Worm (Caenorhabditis elegans): ENCODE data around the gene H03G16.6.
A peak's percentile ranks its signal among the peaks of the same experiment; 100 is the strongest.

H03G16.6 gene

ce11 chrX:15069242-15069641 lies 16.8 kb downstream of the H03G16.6 start, which contains the start of gene mam-6:
Gene mam-6, minus strand, starts transcription at chrX:15069342.
- TF ChIP-seq sox-4 (tag; optimal IDR thresholded peaks at IDR 0.05) (no peak), jun-1 (tag; optimal IDR thresholded peaks at IDR 0.05) (no peak), F16B12.6 (tag; optimal IDR thresholded peaks at IDR 0.05) (no peak), elt-2 (tag; optimal IDR thresholded peaks at IDR 0.05) (no peak), lsy-2 (tag; optimal IDR thresholded peaks at IDR 0.05) (no peak), nhr-237 (tag; optimal IDR thresholded peaks at IDR 0.05) (no peak), pag-3 (tag; optimal IDR thresholded peaks at IDR 0.05; ENCODE audit: borderline replicate concordance, insufficient read depth) (no peak), snpc-4 (tag; optimal IDR thresholded peaks at IDR 0.05) (no peak), egl-13 (tag; optimal IDR thresholded peaks at IDR 0.05) (no peak)

- TF ChIP-seq grh-1 (GFP tag; IDR thresholded peaks at IDR 0.05) (no peak), snpc-4 (tag; optimal IDR thresholded peaks at IDR 0.05) (peak; percentile 54), sptf-1 (tag; optimal IDR thresholded peaks at IDR 0.05) (no peak)
Measured at ce11 chrX:15070137-15070536, 17.7 kb downstream of the H03G16.6 start.

DNA sequence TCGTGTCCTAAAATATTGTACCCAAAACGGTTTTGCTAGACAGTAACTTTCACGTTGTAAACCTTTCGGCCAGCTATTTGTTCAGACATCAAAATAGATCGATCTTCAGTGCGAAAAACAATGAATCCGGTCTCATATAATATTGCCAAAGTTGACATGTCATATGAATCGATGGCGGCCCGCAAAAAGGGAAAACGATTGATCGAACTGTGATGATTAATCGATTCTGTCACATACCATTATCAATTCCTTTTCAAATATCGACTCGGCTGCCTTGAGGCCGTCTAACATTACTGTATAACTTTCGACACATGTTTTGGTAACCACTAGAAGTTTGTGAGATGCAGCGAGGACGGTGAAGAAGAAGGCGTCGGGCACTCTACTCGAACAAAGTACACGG lies 20.4 kb downstream of the H03G16.6 start:
- peak; percentile 74 for TF ChIP-seq nhr-90 (tag; optimal IDR thresholded peaks at IDR 0.05; ENCODE audit: poor library complexity)
- no peak for TF ChIP-seq mab-9 (GFP tag; IDR thresholded peaks at IDR 0.05)
- TF ChIP-seq efl-1 (optimal IDR thresholded peaks at IDR 0.05): no peak
- peak in 1 of 2 experiments; percentile 58 for TF ChIP-seq efl-1 (GFP tag; optimal IDR thresholded peaks at IDR 0.05 in 1 of 2)
- TF ChIP-seq fos-1 (tag; optimal IDR thresholded peaks at IDR 0.05): no peak
- no peak for TF ChIP-seq ceh-88 (GFP tag; IDR thresholded peaks at IDR 0.05)
- no peak for TF ChIP-seq nhr-12 (tag; optimal IDR thresholded peaks at IDR 0.05)
- no peak for TF ChIP-seq irx-1 (tag; optimal IDR thresholded peaks at IDR 0.05)
- no peak for TF ChIP-seq vab-15 (tag; optimal IDR thresholded peaks at IDR 0.05)
- TF ChIP-seq ztf-4 (tag; optimal IDR thresholded peaks at IDR 0.05): no peak
- no peak for TF ChIP-seq C04F5.9 (tag; optimal IDR thresholded peaks at IDR 0.05)
- no peak for TF ChIP-seq egl-13 (tag; optimal IDR thresholded peaks at IDR 0.05)
- TF ChIP-seq mdl-1 (tag; optimal IDR thresholded peaks at IDR 0.05): peak in 1 of 2 experiments; percentile 35
- TF ChIP-seq dsc-1 (tag; optimal IDR thresholded peaks at IDR 0.05): no peak
- peak; percentile 80 for TF ChIP-seq nhr-71 (tag; optimal IDR thresholded peaks at IDR 0.05)
- no peak for TF ChIP-seq hlh-17 (GFP tag; optimal IDR thresholded peaks at IDR 0.05; ENCODE audit: borderline replicate concordance)
- TF ChIP-seq rnt-1 (tag; optimal IDR thresholded peaks at IDR 0.05): no peak
- no peak for TF ChIP-seq lir-3 (tag; optimal IDR thresholded peaks at IDR 0.05; ENCODE audit: poor library complexity)
- TF ChIP-seq elt-2 (tag; optimal IDR thresholded peaks at IDR 0.05): no peak
- no peak for TF ChIP-seq lin-13 (GFP tag; optimal IDR thresholded peaks at IDR 0.05)
- no peak for TF ChIP-seq ztf-11 (tag; optimal IDR thresholded peaks at IDR 0.05)
- TF ChIP-seq hpl-2 (GFP tag; optimal IDR thresholded peaks at IDR 0.05): no peak
- TF ChIP-seq tbx-2 (tag; optimal IDR thresholded peaks at IDR 0.05): peak; percentile 69
- no peak for TF ChIP-seq C34B4.2 (tag; optimal IDR thresholded peaks at IDR 0.05)
- no peak for TF ChIP-seq isw-1 (GFP tag; IDR thresholded peaks at IDR 0.05)
- TF ChIP-seq mef-2 (tag; optimal IDR thresholded peaks at IDR 0.05): no peak
- TF ChIP-seq swsn-7 (tag; optimal IDR thresholded peaks at IDR 0.05): no peak
- no peak for TF ChIP-seq fkh-4 (tag; optimal IDR thresholded peaks at IDR 0.05; ENCODE audit: borderline replicate concordance)
- peak; percentile 94 for TF ChIP-seq blmp-1 (tag; optimal IDR thresholded peaks at IDR 0.05)
- no peak for TF ChIP-seq unc-98 (GFP tag; IDR thresholded peaks at IDR 0.05)
- TF ChIP-seq dpl-1 (GFP tag; optimal IDR thresholded peaks at IDR 0.05): peak in 1 of 3 experiments; percentile 8
- TF ChIP-seq pax-3 (tag; optimal IDR thresholded peaks at IDR 0.05): no peak
- TF ChIP-seq efl-3 (GFP tag; optimal IDR thresholded peaks at IDR 0.05): no peak
- TF ChIP-seq ceh-90 (tag; optimal IDR thresholded peaks at IDR 0.05): no peak
- 0 out of 2 replicates have a peak, but pooled peaks have one; percentile 61 for TF ChIP-seq grh-1 (GFP tag; IDR thresholded peaks at IDR 0.05)
- TF ChIP-seq aha-1 (tag; optimal IDR thresholded peaks at IDR 0.05): no peak
- TF ChIP-seq sox-4 (tag; optimal IDR thresholded peaks at IDR 0.05): no peak
- peak; percentile 96 for TF ChIP-seq nhr-85 (tag)
- no peak for TF ChIP-seq nhr-84 (tag; optimal IDR thresholded peaks at IDR 0.05)
- TF ChIP-seq elt-3 (tag; optimal IDR thresholded peaks at IDR 0.05): peak in 2 of 6 experiments; percentile 71 to 72
- TF ChIP-seq lsy-2 (tag; optimal IDR thresholded peaks at IDR 0.05): no peak
- no peak for TF ChIP-seq nhr-237 (tag; optimal IDR thresholded peaks at IDR 0.05)
- TF ChIP-seq xbp-1 (tag; optimal IDR thresholded peaks at IDR 0.05): no peak
- TF ChIP-seq F16B12.6 (tag; optimal IDR thresholded peaks at IDR 0.05): no peak
- TF ChIP-seq pag-3 (tag; optimal IDR thresholded peaks at IDR 0.05; ENCODE audit: borderline replicate concordance, insufficient read depth): no peak

Measured in whole organism, L1 larva.